Fruit fly (Drosophila melanogaster): Measurements from ENCODE around the gene tsg.
A peak's percentile ranks its signal among the peaks of the same experiment; 100 is the strongest.

Gene tsg

dm6 chrX:12021750-12022149 is 33.0 kb upstream of the tsg start:
- peak; percentile 2 for TF ChIP-seq CG8478 (optimal IDR thresholded peaks at IDR 0.05)
- no peak for TF ChIP-seq Aef1 (GFP tag; IDR thresholded peaks at IDR 0.05)

dm6 chrX:12020857-12021256 is 32.1 kb upstream of the tsg start, which contains the start of gene Tango4:
Tango4 (plus strand) TSS chrX:12021068.
- TF ChIP-seq pnt (GFP tag; optimal IDR thresholded peaks at IDR 0.05): no peak
- peak; percentile 26 for TF ChIP-seq BEAF-32 (GFP tag; optimal IDR thresholded peaks at IDR 0.05)
- TF ChIP-seq MESR4 (GFP tag; optimal IDR thresholded peaks at IDR 0.05): peak; percentile 11
- TF ChIP-seq Dref (GFP tag; IDR thresholded peaks at IDR 0.05): peak; percentile 69
- no peak for TF ChIP-seq CG9797 (GFP tag; optimal IDR thresholded peaks at IDR 0.05)
- TF ChIP-seq YL-1 (GFP tag; optimal IDR thresholded peaks at IDR 0.05): peak; percentile 13
- no peak for TF ChIP-seq Neu2 (GFP tag; optimal IDR thresholded peaks at IDR 0.05; ENCODE audit: borderline replicate concordance)
- no peak for TF ChIP-seq Hand (GFP tag; optimal IDR thresholded peaks at IDR 0.05)
- TF ChIP-seq CG9876 (GFP tag; optimal IDR thresholded peaks at IDR 0.05): no peak
- TF ChIP-seq Awh (GFP tag; IDR thresholded peaks at IDR 0.05): no peak
- TF ChIP-seq Gug (GFP tag; IDR thresholded peaks at IDR 0.05): no peak
- no peak for TF ChIP-seq inv (GFP tag; IDR thresholded peaks at IDR 0.05; ENCODE audit: partially characterized antibody)
- TF ChIP-seq Optix (GFP tag; IDR thresholded peaks at IDR 0.05): no peak
- TF ChIP-seq pb (GFP tag; optimal IDR thresholded peaks at IDR 0.05): no peak
- TF ChIP-seq ssp (GFP tag; IDR thresholded peaks at IDR 0.05): no peak
- 0 out of 2 replicates have a peak, but pooled peaks have one; percentile 23 for TF ChIP-seq Scr (GFP tag; IDR thresholded peaks at IDR 0.05; ENCODE audit: partially characterized antibody)
- peak; percentile 66; the same call in 2 of the 3 replicates for TF ChIP-seq hb (GFP tag; IDR thresholded peaks at IDR 0.05; ENCODE audit: partially characterized antibody)
- TF ChIP-seq MBD-R2 (GFP tag; IDR thresholded peaks at IDR 0.05): peak; percentile 88
- TF ChIP-seq CG1832 (GFP tag; optimal IDR thresholded peaks at IDR 0.05): no peak
- TF ChIP-seq mld (GFP tag; IDR thresholded peaks at IDR 0.05; ENCODE audit: partially characterized antibody): no peak
- TF ChIP-seq stwl (tag; optimal IDR thresholded peaks at IDR 0.05): peak; percentile 27
- TF ChIP-seq HLH4C (GFP tag; IDR thresholded peaks at IDR 0.05; ENCODE audit: partially characterized antibody): peak; percentile 32
- TF ChIP-seq crol (GFP tag; IDR thresholded peaks at IDR 0.05): no peak
- TF ChIP-seq Dll (GFP tag; IDR thresholded peaks at IDR 0.05; ENCODE audit: partially characterized antibody): 0 out of 4 replicates have a peak, but pooled peaks have one; percentile 44
- no peak for TF ChIP-seq vnd (GFP tag; IDR thresholded peaks at IDR 0.05; ENCODE audit: partially characterized antibody)
- no peak for TF ChIP-seq H15 (GFP tag; IDR thresholded peaks at IDR 0.05)
- TF ChIP-seq CG14014 (GFP tag; IDR thresholded peaks at IDR 0.05): no peak
- peak; percentile 90 for TF ChIP-seq Sry-β (GFP tag; optimal IDR thresholded peaks at IDR 0.05)
- no peak for TF ChIP-seq CG12236 (GFP tag; optimal IDR thresholded peaks at IDR 0.05)
- TF ChIP-seq row (GFP tag; IDR thresholded peaks at IDR 0.05): peak; percentile 77
- TF ChIP-seq slbo (GFP tag; IDR thresholded peaks at IDR 0.05): no peak
- TF ChIP-seq CG2116 (GFP tag; optimal IDR thresholded peaks at IDR 0.05): peak; percentile 29
- TF ChIP-seq CG34224 (GFP tag; IDR thresholded peaks at IDR 0.05; ENCODE audit: partially characterized antibody): 0 out of 3 replicates have a peak, but pooled peaks have one; percentile 25
- TF ChIP-seq pzg (GFP tag; optimal IDR thresholded peaks at IDR 0.05): peak; percentile 19
- no peak for TF ChIP-seq Camta (GFP tag; optimal IDR thresholded peaks at IDR 0.05)
- TF ChIP-seq crp (GFP tag; optimal IDR thresholded peaks at IDR 0.05): peak in 1 of 2 experiments; percentile 59
- TF ChIP-seq fd3F (GFP tag; optimal IDR thresholded peaks at IDR 0.05): no peak
- 0 out of 3 replicates have a peak, but pooled peaks have one; percentile 35 for TF ChIP-seq Opbp (GFP tag; IDR thresholded peaks at IDR 0.05; ENCODE audit: partially characterized antibody)
- TF ChIP-seq CG13287 (GFP tag; IDR thresholded peaks at IDR 0.05; ENCODE audit: partially characterized antibody): peak; percentile 31
- TF ChIP-seq Hr51 (GFP tag; optimal IDR thresholded peaks at IDR 0.05): no peak
- no peak for TF ChIP-seq pfk (GFP tag; optimal IDR thresholded peaks at IDR 0.05)
- TF ChIP-seq nmo (GFP tag; optimal IDR thresholded peaks at IDR 0.05): no peak
- no peak for TF ChIP-seq CG3995 (GFP tag; optimal IDR thresholded peaks at IDR 0.05)
- TF ChIP-seq CG13624 (GFP tag; optimal IDR thresholded peaks at IDR 0.05): no peak
